Fruit fly (Drosophila melanogaster) whole organism: Measurements from ENCODE around the gene lmgA.

Experiments
- Dll ChIP-seq: fragments of >200 bp; optimal IDR thresholded peaks from 2 replicates; lab custom pipeline; 2017
- EcR ChIP-seq, 2 experiments: fragments of >200 bp; optimal IDR thresholded peaks; 2 replicates each; lab custom pipeline; 2017; ENCODE audit warnings: missing biosample characterization in 2 of 2, missing genetic modification characterization in 2 of 2, missing genetic modification reagents in 2 of 2
- pan ChIP-seq: fragments of >200 bp; optimal IDR thresholded peaks from 2 replicates; lab custom pipeline; 2017
- psq ChIP-seq: fragments of >200 bp; optimal IDR thresholded peaks from 2 replicates; lab custom pipeline; 2017

DNA sequence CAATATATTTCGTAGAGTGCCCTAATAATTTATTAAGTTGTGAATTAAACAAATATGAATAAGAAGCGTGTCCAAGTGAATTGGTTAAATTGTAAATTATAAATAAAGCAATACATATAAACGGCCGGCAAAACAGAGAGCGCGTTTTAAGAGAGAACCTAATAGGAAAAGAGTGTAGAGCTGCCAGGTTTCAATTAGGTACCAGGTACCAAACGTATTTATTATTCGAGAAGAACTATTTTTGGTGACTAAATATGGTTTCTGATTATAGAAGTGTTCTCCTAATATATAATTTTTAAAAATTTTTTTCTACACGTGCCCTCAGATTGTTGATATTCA, 13.8 kb upstream of the lmgA start:
- TF ChIP-seq EcR (GFP tag; optimal IDR thresholded peaks at IDR 0.05; lab: Kevin White, UChicago): no peak
- no peak for TF ChIP-seq pan
- TF ChIP-seq Dll (lab: Kevin White, UChicago): no peak
- TF ChIP-seq psq (lab: Kevin White, UChicago): no peak
